Worm (Caenorhabditis elegans) whole organism, late embryonic: Measurements from ENCODE around the gene F53F1.6.

Experiments
- C08G9.2 ChIP-seq: sonication (generic microtip); optimal IDR thresholded peaks from 2 replicates; lab custom pipeline; 2016; ENCODE audit warnings: mild to moderate bottlenecking, missing genetic modification characterization, moderate library complexity, missing compliant biosample characterization
- C38D4.7 ChIP-seq: fragments of 200-800 bp; sonication (Bioruptor generic); optimal IDR thresholded peaks from 2 replicates; lab custom pipeline; 2018; ENCODE audit warnings: mild to moderate bottlenecking, missing genetic modification characterization, moderate library complexity, missing compliant biosample characterization
- K02D7.2 ChIP-seq: sonication (generic microtip); optimal IDR thresholded peaks from 2 replicates; lab custom pipeline; 2017; ENCODE audit warnings: mild to moderate bottlenecking, missing genetic modification characterization, missing compliant biosample characterization
- T23F11.4 ChIP-seq: fragments of 200-800 bp; sonication (Bioruptor generic); optimal IDR thresholded peaks from 2 replicates; lab custom pipeline; 2018; ENCODE audit warnings: mild to moderate bottlenecking, missing genetic modification characterization, missing compliant biosample characterization
- Y22D7AL.16 ChIP-seq: sonication (generic microtip); optimal IDR thresholded peaks from 2 replicates; lab custom pipeline; 2016; ENCODE audit warnings: missing genetic modification characterization, missing compliant biosample characterization
- ama-1 ChIP-seq: fragments of 150-350 bp; optimal IDR thresholded peaks from 2 replicates; lab custom pipeline; 2014
- ceh-14 ChIP-seq: sonication (generic microtip); optimal IDR thresholded peaks from 2 replicates; lab custom pipeline; 2016; ENCODE audit warnings: missing genotype, missing genetic modification characterization, missing compliant biosample characterization
- ceh-18 ChIP-seq: sonication (generic microtip); optimal IDR thresholded peaks from 2 replicates; lab custom pipeline; 2016; ENCODE audit warnings: missing genetic modification characterization, missing compliant biosample characterization
- ceh-19 ChIP-seq: fragments of 200-800 bp; sonication (Bioruptor generic); optimal IDR thresholded peaks from 2 replicates; lab custom pipeline; 2018; ENCODE audit warnings: mild to moderate bottlenecking, missing genetic modification characterization, missing compliant biosample characterization
- ceh-2 ChIP-seq: sonication (generic microtip); optimal IDR thresholded peaks from 2 replicates; lab custom pipeline; 2016; ENCODE audit warnings: missing genotype, missing genetic modification characterization, missing compliant biosample characterization
- ceh-22 ChIP-seq: sonication (generic microtip); optimal IDR thresholded peaks from 2 replicates; lab custom pipeline; 2017; ENCODE audit warnings: missing biosample characterization, missing genetic modification characterization
- ceh-24 ChIP-seq: sonication (generic microtip); optimal IDR thresholded peaks from 2 replicates; lab custom pipeline; 2016; ENCODE audit warnings: mild to moderate bottlenecking, missing genetic modification characterization, missing compliant biosample characterization
- ceh-30 ChIP-seq: fragments of 150-350 bp; optimal IDR thresholded peaks from 2 replicates; lab custom pipeline; 2014; ENCODE audit warnings: missing biosample characterization, missing genetic modification characterization
- ceh-31 ChIP-seq: sonication (generic microtip); optimal IDR thresholded peaks from 2 replicates; lab custom pipeline; 2016; ENCODE audit warnings: missing genetic modification characterization, missing compliant biosample characterization
- ceh-45 ChIP-seq: fragments of 200-800 bp; sonication (Bioruptor generic); IDR thresholded peaks from 2 replicates; pipeline ENCODE4 v1.3.6; 2022; ENCODE audit warnings: missing genetic modification reagents, missing genetic modification characterization, missing compliant biosample characterization
- ceh-48 ChIP-seq: sonication (generic microtip); optimal IDR thresholded peaks from 2 replicates; lab custom pipeline; 2016; ENCODE audit warnings: missing genetic modification characterization, inconsistent platforms, missing compliant biosample characterization
- dmd-4 ChIP-seq: sonication (generic microtip); optimal IDR thresholded peaks from 2 replicates; lab custom pipeline; 2016; ENCODE audit warnings: borderline replicate concordance, missing genetic modification characterization, missing compliant biosample characterization
- dve-1 ChIP-seq: sonication (generic microtip); optimal IDR thresholded peaks from 2 replicates; lab custom pipeline; 2017; ENCODE audit warnings: antibody characterized with exemption, mild to moderate bottlenecking, missing genetic modification characterization, missing compliant biosample characterization
- fax-1 ChIP-seq: sonication (generic microtip); optimal IDR thresholded peaks from 2 replicates; lab custom pipeline; 2016; ENCODE audit warnings: missing genotype, missing genetic modification characterization, missing compliant biosample characterization
- fkh-6 ChIP-seq: sonication (generic microtip); optimal IDR thresholded peaks from 2 replicates; lab custom pipeline; 2016; ENCODE audit warnings: missing genetic modification characterization, missing compliant biosample characterization
- gmeb-2 ChIP-seq: sonication (generic microtip); optimal IDR thresholded peaks from 2 replicates; lab custom pipeline; 2016; ENCODE audit warnings: missing genetic modification characterization, inconsistent platforms, missing compliant biosample characterization
- hlh-15 ChIP-seq: sonication (generic microtip); optimal IDR thresholded peaks from 2 replicates; lab custom pipeline; 2016; ENCODE audit warnings: missing genetic modification characterization, missing compliant biosample characterization
- hlh-8 ChIP-seq: sonication (generic microtip); optimal IDR thresholded peaks from 2 replicates; lab custom pipeline; 2016; ENCODE audit warnings: missing genotype, missing genetic modification characterization, missing compliant biosample characterization
- madf-2 ChIP-seq: sonication (generic microtip); optimal IDR thresholded peaks from 2 replicates; lab custom pipeline; 2017; ENCODE audit warnings: missing genetic modification characterization, missing compliant biosample characterization
- mec-3 ChIP-seq: sonication (generic microtip); optimal IDR thresholded peaks from 2 replicates; lab custom pipeline; 2016; ENCODE audit warnings: borderline replicate concordance, missing genetic modification characterization, missing compliant biosample characterization
- nfya-1 ChIP-seq: sonication (generic microtip); optimal IDR thresholded peaks from 2 replicates; lab custom pipeline; 2017; ENCODE audit warnings: missing genetic modification characterization, mild to moderate bottlenecking, missing compliant biosample characterization, antibody characterized with exemption, moderate library complexity
- nhr-232 ChIP-seq: sonication (generic microtip); optimal IDR thresholded peaks from 2 replicates; lab custom pipeline; 2016; ENCODE audit warnings: missing genetic modification characterization, missing compliant biosample characterization
- npax-4 ChIP-seq: sonication (generic microtip); optimal IDR thresholded peaks from 2 replicates; lab custom pipeline; 2016; ENCODE audit warnings: missing genetic modification characterization, missing compliant biosample characterization
- odd-2 ChIP-seq: sonication (generic microtip); optimal IDR thresholded peaks from 2 replicates; lab custom pipeline; 2017; ENCODE audit warnings: antibody characterized with exemption, mild to moderate bottlenecking, missing genetic modification characterization, missing compliant biosample characterization
- pag-3 ChIP-seq: sonication (generic microtip); optimal IDR thresholded peaks from 2 replicates; lab custom pipeline; 2016; ENCODE audit warnings: missing compliant biosample characterization, missing genetic modification characterization, borderline replicate concordance
- pat-9 ChIP-seq: fragments of 200-800 bp; sonication (Bioruptor generic); optimal IDR thresholded peaks from 2 replicates; lab custom pipeline; 2018; ENCODE audit warnings: mild to moderate bottlenecking, missing genetic modification characterization, moderate library complexity, missing compliant biosample characterization
- pax-1 ChIP-seq: fragments of 150-350 bp; optimal IDR thresholded peaks from 2 replicates; lab custom pipeline; 2014; ENCODE audit warnings: missing biosample characterization, missing genetic modification characterization
- pha-2 ChIP-seq: sonication (generic microtip); optimal IDR thresholded peaks from 2 replicates; lab custom pipeline; 2017; ENCODE audit warnings: mild to moderate bottlenecking, missing genetic modification characterization, missing compliant biosample characterization
- pha-4 ChIP-seq: fragments of 150-350 bp; optimal IDR thresholded peaks from 2 replicates; lab custom pipeline; 2018; ENCODE audit warnings: missing biosample characterization, missing genetic modification reagents, missing genetic modification characterization
- pqm-1 ChIP-seq: sonication (generic microtip); optimal IDR thresholded peaks from 2 replicates; lab custom pipeline; 2016; ENCODE audit warnings: missing genetic modification characterization, missing compliant biosample characterization
- pros-1 ChIP-seq: fragments of 150-350 bp; optimal IDR thresholded peaks from 2 replicates; lab custom pipeline; 2014; ENCODE audit warnings: missing biosample characterization, missing genetic modification reagents, missing genetic modification characterization
- rnt-1 ChIP-seq: sonication (generic microtip); optimal IDR thresholded peaks from 2 replicates; lab custom pipeline; 2016; ENCODE audit warnings: missing genetic modification characterization, missing compliant biosample characterization
- sox-2 ChIP-seq: fragments of 200-800 bp; sonication (Bioruptor generic); IDR thresholded peaks from 2 replicates; pipeline ENCODE4 v1.3.6; 2022; ENCODE audit warnings: missing genetic modification reagents, missing genetic modification characterization, missing compliant biosample characterization
- syd-9 ChIP-seq: sonication (generic microtip); optimal IDR thresholded peaks from 2 replicates; lab custom pipeline; 2016; ENCODE audit warnings: mild to moderate bottlenecking, missing genetic modification characterization, moderate library complexity, missing compliant biosample characterization
- tbx-7 ChIP-seq: sonication (generic microtip); optimal IDR thresholded peaks from 2 replicates; lab custom pipeline; 2016; ENCODE audit warnings: missing genotype, missing genetic modification characterization, missing compliant biosample characterization
- ttx-3 ChIP-seq: sonication (generic microtip); optimal IDR thresholded peaks from 2 replicates; lab custom pipeline; 2016; ENCODE audit warnings: missing genetic modification reagents, missing genetic modification characterization, missing compliant biosample characterization
- unc-42 ChIP-seq: sonication (generic microtip); optimal IDR thresholded peaks from 2 replicates; lab custom pipeline; 2016; ENCODE audit warnings: missing genotype, missing genetic modification characterization, missing compliant biosample characterization
- unc-55 ChIP-seq: sonication (generic microtip); optimal IDR thresholded peaks from 2 replicates; lab custom pipeline; 2017; ENCODE audit warnings: missing biosample characterization, missing genetic modification reagents, missing genetic modification characterization
- unc-86 ChIP-seq: sonication (generic microtip); optimal IDR thresholded peaks from 2 replicates; lab custom pipeline; 2016; ENCODE audit warnings: missing genetic modification characterization, missing compliant biosample characterization
- zip-5 ChIP-seq: sonication (generic microtip); optimal IDR thresholded peaks from 2 replicates; lab custom pipeline; 2016; ENCODE audit warnings: missing genetic modification characterization, missing compliant biosample characterization
- ztf-16 ChIP-seq: sonication (generic microtip); optimal IDR thresholded peaks from 2 replicates; lab custom pipeline; 2017; ENCODE audit warnings: missing genetic modification characterization, missing compliant biosample characterization

The F53F1.6 gene

ce11 chrV:13396426-13396825 is 21.0 kb downstream of the F53F1.6 start (continued):
- TF ChIP-seq unc-86 (tag; lab: Kevin White, UChicago): no peak
- no peak for TF ChIP-seq odd-2 (tag; lab: Kevin White, UChicago)
- TF ChIP-seq sox-2 (GFP tag; lab: Robert Waterston, UW): no peak
- peak; percentile 29 for TF ChIP-seq ceh-18 (tag; lab: Kevin White, UChicago)
- peak; percentile 75 for TF ChIP-seq ceh-31 (tag; lab: Kevin White, UChicago)
- TF ChIP-seq pax-1 (tag; lab: Kevin White, UChicago): no peak
- no peak for TF ChIP-seq ztf-16 (tag; lab: Kevin White, UChicago)
- TF ChIP-seq pqm-1 (tag; lab: Kevin White, UChicago): no peak
- TF ChIP-seq fkh-6 (tag; lab: Kevin White, UChicago): no peak
- no peak for TF ChIP-seq nhr-232 (tag; lab: Kevin White, UChicago)
- no peak for TF ChIP-seq ttx-3
- peak; percentile 19 for TF ChIP-seq ceh-2 (tag; lab: Kevin White, UChicago)
- no peak for TF ChIP-seq npax-4 (tag; lab: Kevin White, UChicago)
- TF ChIP-seq C08G9.2 (tag; lab: Kevin White, UChicago): peak; percentile 23
- no peak for TF ChIP-seq zip-5 (tag; lab: Kevin White, UChicago)
- TF ChIP-seq tbx-7 (tag; lab: Kevin White, UChicago): no peak
- no peak for TF ChIP-seq gmeb-2
- TF ChIP-seq C38D4.7 (GFP tag; lab: Kevin White, UChicago): peak; percentile 25
- no peak for TF ChIP-seq ceh-22 (tag; lab: Kevin White, UChicago)
- peak; percentile 62 for TF ChIP-seq dmd-4 (tag; lab: Kevin White, UChicago)
- TF ChIP-seq pros-1 (tag; lab: Kevin White, UChicago): peak; percentile 61
- TF ChIP-seq rnt-1 (tag; lab: Kevin White, UChicago): peak; percentile 6
- peak; percentile 51 for TF ChIP-seq T23F11.4
- no peak for TF ChIP-seq ceh-48 (tag; lab: Kevin White, UChicago)
- TF ChIP-seq ceh-14 (tag; lab: Kevin White, UChicago): peak; percentile 64
- TF ChIP-seq syd-9 (tag; lab: Kevin White, UChicago): peak; percentile 40
- TF ChIP-seq ceh-24 (tag; lab: Kevin White, UChicago): no peak
- peak; percentile 62 for TF ChIP-seq unc-55 (GFP tag; lab: Kevin White, UChicago)
- peak; percentile 34 for TF ChIP-seq hlh-8 (tag; lab: Kevin White, UChicago)
- peak; percentile 43 for TF ChIP-seq hlh-15 (tag; lab: Kevin White, UChicago)
- TF ChIP-seq ceh-45 (GFP tag; lab: Robert Waterston, UW): no peak
- TF ChIP-seq ceh-19: peak; percentile 60
- no peak for TF ChIP-seq ama-1
- no peak for TF ChIP-seq ceh-30 (tag; lab: Kevin White, UChicago)
- TF ChIP-seq pha-4 (tag; lab: Kevin White, UChicago): no peak
- TF ChIP-seq dve-1 (tag; lab: Kevin White, UChicago): no peak
- peak; percentile 5 for TF ChIP-seq fax-1 (tag; lab: Kevin White, UChicago)
- TF ChIP-seq pat-9: no peak
- no peak for TF ChIP-seq mec-3
- TF ChIP-seq madf-2 (tag; lab: Kevin White, UChicago): peak; percentile 2
- TF ChIP-seq Y22D7AL.16 (tag; lab: Kevin White, UChicago): no peak
- TF ChIP-seq pha-2: no peak
- peak; percentile 42 for TF ChIP-seq nfya-1 (tag; lab: Kevin White, UChicago)
- TF ChIP-seq K02D7.2 (tag; lab: Kevin White, UChicago): no peak
- TF ChIP-seq unc-42 (tag; lab: Kevin White, UChicago): peak; percentile 66
- TF ChIP-seq pag-3 (tag; lab: Kevin White, UChicago): no peak
